Worm (Caenorhabditis elegans): ENCODE results near the gene F53A3.1.

DNA sequence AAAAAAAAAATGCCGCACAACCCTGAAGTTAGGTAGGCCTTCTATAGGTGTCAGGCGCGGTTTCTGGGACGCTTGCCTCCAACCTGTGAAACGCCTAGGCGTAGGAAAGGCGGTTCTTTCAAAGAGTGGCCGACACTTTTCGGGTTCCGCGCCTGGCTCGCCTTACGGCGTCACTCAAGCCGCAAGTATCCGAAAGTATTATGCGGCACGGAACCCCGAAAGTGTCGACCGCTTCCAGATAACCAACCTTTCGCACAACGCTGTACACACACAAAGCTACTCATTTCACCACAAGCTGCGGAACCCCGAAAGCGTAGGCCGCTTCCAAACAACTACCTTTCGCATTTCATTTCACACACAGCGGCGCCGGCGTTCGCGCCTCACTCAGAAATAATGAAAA lies 19.7 kb upstream of the F53A3.1 start:
- TF ChIP-seq nhr-90 (tag; optimal IDR thresholded peaks at IDR 0.05; ENCODE audit: poor library complexity), result no peak
- no peak for TF ChIP-seq egl-27 (tag; optimal IDR thresholded peaks at IDR 0.05)
- TF ChIP-seq grh-1 (GFP tag; IDR thresholded peaks at IDR 0.05), result no peak
- TF ChIP-seq nhr-71 (tag; optimal IDR thresholded peaks at IDR 0.05), result no peak
